Worm (Caenorhabditis elegans): ENCODE results near the gene lips-8.
A peak's percentile ranks its signal among the peaks of the same experiment; 100 is the strongest.

lips-8 gene

DNA sequence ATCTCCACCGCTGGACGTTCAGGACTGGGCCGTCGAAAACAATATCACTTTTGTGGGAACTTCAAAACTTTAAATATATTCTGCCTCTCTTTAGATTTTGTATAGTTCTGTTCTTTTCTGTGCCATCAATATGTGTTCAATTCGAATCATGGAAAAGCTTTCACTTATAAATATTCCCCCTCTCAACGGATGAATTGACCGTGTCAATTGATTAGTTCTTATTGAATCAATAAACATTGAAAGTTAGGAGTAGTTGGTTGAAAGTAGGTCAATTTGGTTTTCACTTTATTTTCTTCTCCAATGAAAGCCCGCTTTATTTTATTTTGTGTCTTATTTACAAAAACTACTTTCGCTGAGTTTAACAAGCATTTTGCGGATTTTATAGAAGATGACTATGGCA, at the start of gene lips-8:
Gene lips-8, plus strand, starts transcription at position 301 of the 400 bp plus-strand sequence.
- TF ChIP-seq him-1 (tag; optimal IDR thresholded peaks at IDR 0.05) = no peak
- TF ChIP-seq dao-5 (tag; optimal IDR thresholded peaks at IDR 0.05) = no peak
- no peak for TF ChIP-seq W03F9.2 (tag; optimal IDR thresholded peaks at IDR 0.05)

DNA sequence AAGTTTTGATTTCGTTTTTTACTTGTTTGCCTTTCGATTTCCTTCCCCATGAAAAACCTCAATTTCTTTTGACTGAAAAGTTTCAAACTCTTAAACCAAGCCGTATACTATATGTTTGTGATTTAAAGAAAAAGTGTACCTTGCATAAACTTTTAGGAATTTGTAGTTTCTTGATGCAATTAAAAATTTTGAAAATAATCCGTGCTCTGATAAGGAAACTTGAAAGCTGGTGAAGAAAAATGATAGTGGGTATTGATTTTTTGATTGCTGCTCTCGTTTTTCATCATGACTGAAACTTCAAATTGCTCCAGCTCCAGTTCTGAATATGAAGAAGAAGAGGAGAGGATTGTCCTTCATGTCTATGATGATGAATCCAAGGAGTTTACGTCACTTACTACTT, 49.3 kb upstream of the lips-8 start, which contains the start of gene acd-3:
Gene acd-3, plus strand, starts transcription at position 222 of the 400 bp plus-strand sequence.
- TF ChIP-seq him-1 (tag; optimal IDR thresholded peaks at IDR 0.05) (no peak), W03F9.2 (tag; optimal IDR thresholded peaks at IDR 0.05) (no peak), dao-5 (tag; optimal IDR thresholded peaks at IDR 0.05) (no peak)

DNA sequence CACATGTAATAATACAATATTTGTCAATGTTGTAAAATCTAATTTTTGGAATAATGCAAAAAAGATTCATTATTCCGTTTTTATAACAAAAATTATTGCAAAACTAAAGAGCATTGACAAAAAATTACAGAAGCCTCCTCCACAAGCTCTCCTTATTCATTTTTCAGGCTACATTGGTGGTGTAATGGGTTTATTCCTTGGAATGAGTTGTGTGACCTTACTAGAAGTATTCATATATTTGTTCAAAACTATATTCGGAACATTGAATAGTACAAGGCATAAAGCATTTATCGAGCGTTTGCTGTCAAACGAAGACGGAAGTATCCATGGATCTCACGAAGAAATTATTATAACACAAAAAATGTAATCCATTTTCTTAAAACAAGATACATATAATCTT, 46.4 kb upstream of the lips-8 start:
- no peak for TF ChIP-seq him-1 (tag; optimal IDR thresholded peaks at IDR 0.05)
- no peak for TF ChIP-seq W03F9.2 (tag; optimal IDR thresholded peaks at IDR 0.05)
- no peak for TF ChIP-seq dao-5 (tag; optimal IDR thresholded peaks at IDR 0.05)

DNA sequence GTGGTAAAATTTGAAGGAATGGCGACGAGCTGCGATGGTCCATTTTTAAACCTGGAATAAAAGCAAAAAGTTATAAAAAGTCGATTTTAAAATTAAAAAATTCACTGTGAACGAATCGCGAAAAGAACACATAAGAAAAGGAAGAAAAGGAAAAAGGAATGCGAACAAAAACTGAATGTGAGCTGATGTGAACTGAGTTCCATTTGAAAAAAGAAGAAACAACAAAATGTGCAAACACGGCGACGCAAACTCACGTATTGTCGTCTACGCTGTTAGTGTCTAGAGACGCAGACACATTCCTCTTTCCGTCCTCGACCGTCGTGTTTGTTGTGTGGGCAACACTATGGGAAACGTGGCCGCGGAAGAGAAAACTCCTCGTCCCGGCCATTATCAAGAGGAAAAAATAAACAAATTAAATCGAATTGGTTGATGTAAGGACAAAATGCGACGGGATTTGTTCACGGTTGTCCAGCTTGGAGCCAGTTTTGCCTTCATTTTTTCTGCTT, 44.5 kb upstream of the lips-8 start, which contains the start of the genes C27C12.1 and C27C12.4:
Gene C27C12.1, minus strand, starts transcription at position 51 of the 506 bp plus-strand sequence.
Gene C27C12.4, plus strand, starts transcription at position 375 of the 506 bp plus-strand sequence.
- TF ChIP-seq W03F9.2 (tag; optimal IDR thresholded peaks at IDR 0.05) (no peak), him-1 (tag; optimal IDR thresholded peaks at IDR 0.05) (peak; percentile 63), dao-5 (tag; optimal IDR thresholded peaks at IDR 0.05) (no peak)

DNA sequence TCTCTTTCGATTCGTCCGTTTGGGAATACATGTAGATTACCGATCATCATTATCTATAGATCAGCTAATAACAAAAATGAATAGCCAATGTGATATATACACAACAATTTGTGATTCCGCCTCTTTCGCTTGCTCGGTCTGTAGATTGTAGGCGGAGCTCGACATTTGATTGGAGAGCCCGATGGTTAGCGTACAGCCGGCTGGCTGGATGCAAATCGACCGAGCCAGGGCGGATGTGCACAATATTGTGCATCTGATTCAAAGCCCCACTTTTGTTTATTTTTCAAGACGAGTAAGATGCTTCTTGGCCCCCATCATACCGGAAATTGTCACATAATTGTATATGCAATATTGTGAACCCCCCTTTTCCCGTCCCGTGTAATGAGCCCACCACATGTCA, 36.6 kb upstream of the lips-8 start, which contains the start of gene dmd-4:
Gene dmd-4, minus strand, starts transcription at position 101 of the 400 bp plus-strand sequence.
- TF ChIP-seq him-1 (tag; optimal IDR thresholded peaks at IDR 0.05) = no peak
- TF ChIP-seq dao-5 (tag; optimal IDR thresholded peaks at IDR 0.05) = no peak
- no peak for TF ChIP-seq W03F9.2 (tag; optimal IDR thresholded peaks at IDR 0.05)

DNA sequence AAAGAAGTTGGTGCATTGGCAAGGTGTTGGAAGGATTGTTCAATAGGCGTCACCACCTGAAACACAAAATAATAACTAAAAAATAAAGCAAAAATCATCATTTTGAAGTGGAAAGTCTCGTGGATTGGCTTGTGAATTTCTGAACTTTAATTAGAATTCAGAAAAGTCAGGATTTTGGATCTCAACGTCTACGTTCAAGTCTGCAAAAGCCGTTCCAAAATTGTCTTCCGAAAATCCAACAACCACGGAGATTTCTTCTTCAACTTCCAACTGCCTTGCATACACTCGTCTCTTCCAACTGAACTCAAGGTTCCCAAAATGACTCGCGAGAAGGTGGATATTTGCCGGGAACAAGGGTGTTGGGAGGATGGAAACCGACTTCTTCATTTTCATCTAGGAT, 32.6 kb upstream of the lips-8 start, which contains the start of gene C27C12.3:
Gene C27C12.3, minus strand, starts transcription at position 101 of the 400 bp plus-strand sequence.
- TF ChIP-seq him-1 (tag; optimal IDR thresholded peaks at IDR 0.05) = no peak
- TF ChIP-seq dao-5 (tag; optimal IDR thresholded peaks at IDR 0.05) = no peak
- no peak for TF ChIP-seq W03F9.2 (tag; optimal IDR thresholded peaks at IDR 0.05)

DNA sequence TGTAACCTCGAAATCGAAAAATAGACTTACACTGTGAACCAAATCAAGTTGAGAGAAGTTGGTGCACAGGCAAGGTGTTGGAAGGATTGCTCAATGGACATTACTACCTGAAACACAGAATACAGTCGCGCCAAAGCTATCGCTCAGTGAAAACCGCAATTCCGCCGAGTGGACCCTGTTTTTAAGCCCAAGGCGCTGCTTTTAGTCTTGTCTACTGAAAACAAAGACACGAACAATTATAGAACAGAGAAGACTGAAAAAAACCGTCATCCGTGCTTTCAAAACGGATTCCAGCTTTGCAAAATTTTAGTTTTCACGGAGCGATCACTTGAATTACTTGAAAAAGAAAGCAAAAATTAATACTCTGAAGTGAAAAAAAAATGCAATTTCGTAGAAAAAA, 30.1 kb upstream of the lips-8 start, which contains the start of gene F31F6.1:
Gene F31F6.1, minus strand, starts transcription at position 101 of the 400 bp plus-strand sequence.
- TF ChIP-seq W03F9.2 (tag; optimal IDR thresholded peaks at IDR 0.05) = no peak

DNA sequence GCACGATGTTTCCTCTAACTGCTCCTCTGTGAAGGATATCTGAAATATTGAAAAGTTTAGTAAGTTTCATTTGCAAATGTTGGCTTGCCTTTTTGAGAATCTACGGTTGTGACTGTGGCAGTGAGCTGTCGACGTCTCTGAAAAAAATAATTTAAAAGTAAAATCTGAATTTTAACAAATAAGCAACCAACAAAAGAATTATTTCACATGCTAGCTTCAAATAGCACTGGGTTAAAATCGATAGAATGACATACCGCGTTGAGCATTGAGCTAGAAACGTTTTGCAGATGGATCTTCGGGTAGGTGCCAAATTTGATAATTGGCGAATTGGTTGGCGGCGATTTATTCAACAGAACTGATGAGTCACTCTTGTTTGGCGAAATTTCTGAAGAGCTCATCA, 26.5 kb upstream of the lips-8 start, which contains the start of gene F31F6.2:
Gene F31F6.2, minus strand, starts transcription at position 101 of the 400 bp plus-strand sequence.
- TF ChIP-seq him-1 (tag; optimal IDR thresholded peaks at IDR 0.05) (no peak), W03F9.2 (tag; optimal IDR thresholded peaks at IDR 0.05) (no peak), dao-5 (tag; optimal IDR thresholded peaks at IDR 0.05) (no peak)

DNA sequence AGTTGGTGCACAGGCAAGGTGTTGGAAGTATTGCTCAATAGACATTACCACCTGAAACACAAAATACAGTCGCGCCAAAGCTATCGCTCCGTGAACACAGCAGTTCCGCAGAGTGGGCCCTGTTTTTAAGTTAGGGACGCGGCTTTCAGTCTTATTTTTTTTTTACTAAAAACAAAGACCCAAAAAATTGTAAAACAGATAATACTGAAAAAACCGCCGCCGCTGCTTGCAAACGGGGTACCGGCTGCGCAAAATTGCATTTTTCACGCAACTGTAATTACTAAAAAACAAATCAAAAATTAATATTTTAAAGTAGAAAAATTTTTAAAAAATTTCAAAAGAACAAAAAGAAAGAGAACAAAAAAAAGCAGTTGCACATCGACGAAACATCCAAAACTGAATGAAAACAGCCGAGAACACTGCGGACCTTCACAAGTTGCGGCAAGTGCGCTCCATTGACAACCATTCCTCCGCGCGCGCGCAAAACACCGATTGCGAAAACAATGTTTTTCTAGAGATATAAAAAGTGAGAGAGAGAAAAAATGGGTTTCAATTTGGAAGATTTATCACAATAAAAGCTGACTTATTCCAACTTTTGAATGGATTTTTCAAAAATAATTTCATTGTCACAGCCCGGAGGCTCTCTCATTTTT, 25.4 kb upstream of the lips-8 start, which contains the start of gene F31F6.3:
Gene F31F6.3, minus strand, starts transcription at position 51 of the 653 bp plus-strand sequence.
- no peak for TF ChIP-seq dao-5 (tag; optimal IDR thresholded peaks at IDR 0.05)
- no peak for TF ChIP-seq him-1 (tag; optimal IDR thresholded peaks at IDR 0.05)
- no peak for TF ChIP-seq W03F9.2 (tag; optimal IDR thresholded peaks at IDR 0.05)

DNA sequence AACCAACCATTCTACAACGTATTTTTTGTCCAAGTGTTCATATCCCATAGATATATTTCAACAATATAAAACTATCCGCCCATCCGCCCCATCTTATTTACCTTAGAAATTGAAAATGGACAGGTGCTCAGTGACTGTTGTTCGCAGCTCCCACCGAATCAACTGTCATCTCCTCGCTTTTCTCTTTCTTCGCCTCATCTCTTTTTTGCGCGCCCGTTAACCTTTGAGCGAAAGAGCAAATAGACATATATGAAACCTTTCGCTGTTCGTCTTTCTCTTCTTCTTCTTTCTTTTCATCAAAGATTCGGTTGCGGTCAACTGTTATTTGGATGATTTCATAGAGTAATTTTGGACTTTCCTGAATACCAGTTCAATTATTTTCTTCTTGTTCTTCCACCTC, 22.6 kb upstream of the lips-8 start, which contains the start of gene sssh-1:
Gene sssh-1, plus strand, starts transcription at position 301 of the 400 bp plus-strand sequence.
- TF ChIP-seq dao-5 (tag; optimal IDR thresholded peaks at IDR 0.05) (no peak), him-1 (tag; optimal IDR thresholded peaks at IDR 0.05) (no peak), W03F9.2 (tag; optimal IDR thresholded peaks at IDR 0.05) (no peak)

DNA sequence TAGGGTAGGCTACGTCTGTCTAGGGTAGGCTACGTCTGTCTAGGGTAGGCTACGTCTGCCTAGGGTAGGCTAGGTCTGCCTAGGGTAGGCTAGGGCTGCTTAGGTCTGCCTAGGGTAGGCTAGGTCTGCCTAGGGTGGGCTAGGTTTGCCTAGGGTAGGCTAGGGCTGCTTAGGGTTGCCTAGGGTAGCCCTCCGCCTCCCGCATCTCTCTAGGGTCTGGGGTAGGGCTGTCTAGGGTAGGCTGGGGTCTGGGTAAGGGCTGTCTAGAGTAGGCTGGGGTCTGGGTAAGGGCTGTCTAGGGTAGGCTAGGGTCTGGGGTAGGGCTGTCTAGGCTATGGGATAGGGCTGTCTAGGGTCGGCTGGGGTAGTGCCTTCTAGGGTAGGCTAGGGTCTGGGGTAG, 20.6 kb upstream of the lips-8 start:
- TF ChIP-seq him-1 (tag; optimal IDR thresholded peaks at IDR 0.05) = no peak
- TF ChIP-seq dao-5 (tag; optimal IDR thresholded peaks at IDR 0.05) = no peak
- no peak for TF ChIP-seq W03F9.2 (tag; optimal IDR thresholded peaks at IDR 0.05)

DNA sequence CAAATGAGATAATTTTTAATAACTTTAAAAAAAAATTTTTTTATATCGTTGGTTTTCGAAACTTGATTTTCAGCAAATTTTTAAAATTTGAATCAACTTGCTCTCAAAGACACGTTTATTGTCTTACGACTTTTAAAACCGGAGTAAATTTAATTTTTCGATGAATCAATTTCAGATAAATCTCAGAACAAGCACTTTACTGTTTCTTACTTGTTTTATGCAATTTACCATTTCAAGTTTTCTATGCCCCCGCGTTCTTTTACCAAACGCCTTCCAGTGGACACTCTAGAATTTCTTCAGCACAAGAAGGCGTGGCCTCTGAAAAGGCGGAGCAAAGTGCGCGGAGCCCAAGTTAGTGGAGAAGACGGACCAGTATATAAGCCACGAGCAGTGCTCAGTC, 17.2 kb upstream of the lips-8 start, which contains the start of gene flp-8:
Gene flp-8, plus strand, starts transcription at position 301 of the 400 bp plus-strand sequence.
- no peak for TF ChIP-seq W03F9.2 (tag; optimal IDR thresholded peaks at IDR 0.05)
- TF ChIP-seq him-1 (tag; optimal IDR thresholded peaks at IDR 0.05) = no peak
- TF ChIP-seq dao-5 (tag; optimal IDR thresholded peaks at IDR 0.05) = no peak

DNA sequence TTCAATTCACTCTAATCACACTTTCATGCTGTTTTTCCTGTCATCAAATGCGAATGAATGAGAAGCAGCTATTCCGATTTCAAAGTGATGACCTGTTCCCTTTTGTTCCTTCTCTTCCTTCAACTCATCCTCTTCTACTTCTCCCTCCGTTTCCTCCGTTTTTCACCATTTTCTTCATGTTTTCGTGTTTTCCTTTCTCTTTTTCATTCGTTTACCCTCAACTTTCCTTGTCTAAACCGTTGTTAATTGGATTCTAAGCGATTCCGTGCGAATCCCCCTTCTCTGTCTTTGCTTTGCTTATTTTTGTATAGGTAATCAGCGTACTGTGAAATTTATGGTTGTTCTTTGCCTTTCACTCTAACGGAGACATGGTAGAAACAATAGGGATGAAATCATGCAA, 12.4 kb upstream of the lips-8 start:
- TF ChIP-seq dao-5 (tag; optimal IDR thresholded peaks at IDR 0.05) = no peak
- no peak for TF ChIP-seq W03F9.2 (tag; optimal IDR thresholded peaks at IDR 0.05)
- no peak for TF ChIP-seq him-1 (tag; optimal IDR thresholded peaks at IDR 0.05)

DNA sequence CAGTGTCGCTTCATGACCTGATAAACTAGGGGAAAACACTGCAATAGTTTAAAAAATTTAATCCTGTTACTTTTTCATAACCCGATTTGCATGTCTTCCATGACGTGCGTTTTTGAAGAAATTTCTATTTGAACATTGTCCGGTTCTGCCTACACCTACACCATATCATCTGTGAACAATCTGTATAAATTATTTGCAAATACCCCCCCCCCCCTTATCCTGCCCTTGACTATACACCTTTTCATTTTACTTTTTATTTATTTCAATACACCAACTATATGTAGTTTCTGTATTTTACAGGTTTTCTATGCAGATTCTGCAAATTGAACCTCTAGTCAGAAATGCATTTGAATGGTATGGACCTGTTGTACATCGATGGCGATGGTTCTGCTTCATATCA, 10.1 kb upstream of the lips-8 start, which contains the start of gene daf-6:
Gene daf-6, plus strand, starts transcription at position 301 of the 400 bp plus-strand sequence.
- TF ChIP-seq W03F9.2 (tag; optimal IDR thresholded peaks at IDR 0.05) (no peak), dao-5 (tag; optimal IDR thresholded peaks at IDR 0.05) (no peak), him-1 (tag; optimal IDR thresholded peaks at IDR 0.05) (no peak)
